Worm (Caenorhabditis elegans): Measurements from ENCODE around the gene cgh-1.

cgh-1 gene

DNA sequence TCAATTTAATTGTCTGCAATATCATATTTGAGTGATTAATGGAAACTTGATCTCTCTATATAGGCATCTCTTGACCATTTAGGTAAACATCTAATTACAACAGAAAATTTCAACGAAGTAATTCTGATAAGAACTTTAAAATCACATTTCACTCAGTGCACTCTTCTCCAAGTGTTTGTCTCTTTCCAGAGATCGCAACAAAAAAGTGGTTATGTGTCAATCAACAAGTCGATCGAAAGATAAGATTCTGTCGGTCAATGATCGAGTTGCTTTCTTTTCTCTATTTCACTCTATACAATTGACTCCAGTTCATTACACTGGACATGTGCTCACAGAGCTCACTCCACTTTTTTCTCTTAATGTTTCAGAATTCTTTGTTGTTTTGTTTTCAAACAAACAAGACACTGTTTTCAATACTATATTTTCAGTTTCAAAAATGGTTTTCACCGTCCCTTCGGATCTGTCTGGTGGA, 43.9 kb downstream of the cgh-1 start, which contains the start of gene alh-12:
Gene alh-12 (plus strand): TSS at position 422 of the 472 bp plus-strand sequence.
- TF ChIP-seq sma-9 (GFP tag; optimal IDR thresholded peaks at IDR 0.05) (no peak), sma-9 (tag; optimal IDR thresholded peaks at IDR 0.05) (no peak), dmd-4 (tag; optimal IDR thresholded peaks at IDR 0.05) (no peak), nhr-77 (tag; optimal IDR thresholded peaks at IDR 0.05) (no peak), lsy-2 (tag; optimal IDR thresholded peaks at IDR 0.05) (peak in 1 of 2 experiments; percentile 2), nhr-12 (tag; optimal IDR thresholded peaks at IDR 0.05) (no peak), egl-27 (tag; optimal IDR thresholded peaks at IDR 0.05) (no peak), nhr-10 (tag; optimal IDR thresholded peaks at IDR 0.05) (no peak), crh-2 (tag; optimal IDR thresholded peaks at IDR 0.05) (peak; percentile 31), alr-1 (tag; optimal IDR thresholded peaks at IDR 0.05) (no peak), blmp-1 (tag; optimal IDR thresholded peaks at IDR 0.05; ENCODE audit: insufficient read depth) (no peak), nhr-6 (tag; optimal IDR thresholded peaks at IDR 0.05) (no peak), aly-2 (tag; optimal IDR thresholded peaks at IDR 0.05) (no peak), mab-5 (tag; optimal IDR thresholded peaks at IDR 0.05) (no peak), elt-3 (tag; optimal IDR thresholded peaks at IDR 0.05) (no peak), gmeb-1 (tag; optimal IDR thresholded peaks at IDR 0.05) (peak; percentile 20), mdl-1 (tag; optimal IDR thresholded peaks at IDR 0.05) (no peak), ztf-11 (tag; optimal IDR thresholded peaks at IDR 0.05) (no peak), sem-4 (tag; optimal IDR thresholded peaks at IDR 0.05) (no peak), peb-1 (tag; optimal IDR thresholded peaks at IDR 0.05) (no peak), lin-39 (tag; optimal IDR thresholded peaks at IDR 0.05) (no peak), nhr-25 (tag; optimal IDR thresholded peaks at IDR 0.05) (no peak), fos-1 (tag; optimal IDR thresholded peaks at IDR 0.05) (peak; percentile 82), ceh-82 (tag; optimal IDR thresholded peaks at IDR 0.05) (no peak), nhr-129 (tag; optimal IDR thresholded peaks at IDR 0.05) (peak; percentile 17), F13H6.1 (tag; optimal IDR thresholded peaks at IDR 0.05) (no peak)
